Worm (Caenorhabditis elegans) whole organism, L3 larva: ENCODE results near the gene Y56A3A.6.

Experiments
- ZK546.5 ChIP-seq: sonication (generic microtip); optimal IDR thresholded peaks from 2 replicates; lab custom pipeline; 2017; ENCODE audit warnings: missing biosample characterization, missing genetic modification characterization
- ama-1 ChIP-seq: fragments of 150-350 bp; optimal IDR thresholded peaks from 2 replicates; lab custom pipeline; 2018
- egl-27 ChIP-seq: sonication (generic microtip); optimal IDR thresholded peaks from 4 replicates; lab custom pipeline; 2017; ENCODE audit warnings: missing biosample characterization, missing genetic modification reagents, missing genetic modification characterization
- elt-1 ChIP-seq: fragments of 150-350 bp; optimal IDR thresholded peaks from 2 replicates; lab custom pipeline; 2014; ENCODE audit warnings: missing biosample characterization, missing genetic modification characterization
- elt-3 ChIP-seq, 3 experiments: fragments of 150-350 bp in 1 of 3; sonication (generic microtip) in 2 of 3; optimal IDR thresholded peaks; 2 replicates in 2 of 3; 4 replicates in 1 of 3; lab custom pipeline; 2014 to 2017; ENCODE audit warnings: missing biosample characterization in 3 of 3, missing genetic modification characterization in 3 of 3
- fkh-10 ChIP-seq: sonication (generic microtip); optimal IDR thresholded peaks from 2 replicates; lab custom pipeline; 2017; ENCODE audit warnings: missing biosample characterization, missing genetic modification reagents, missing genetic modification characterization
- lin-15B ChIP-seq: fragments of 150-350 bp; optimal IDR thresholded peaks from 2 replicates; lab custom pipeline; 2014; ENCODE audit warnings: missing biosample characterization, missing genetic modification characterization
- nfya-1 ChIP-seq: sonication (generic microtip); optimal IDR thresholded peaks from 2 replicates; lab custom pipeline; 2017; ENCODE audit warnings: missing genetic modification characterization, mild to moderate bottlenecking, missing compliant biosample characterization, antibody characterized with exemption, moderate library complexity; ENCODE audit not compliant: insufficient read depth
- nhr-12 ChIP-seq: fragments of 150-350 bp; optimal IDR thresholded peaks from 2 replicates; lab custom pipeline; 2014; ENCODE audit warnings: missing biosample characterization, missing genetic modification characterization
- nhr-237 ChIP-seq: fragments of 150-350 bp; optimal IDR thresholded peaks from 2 replicates; lab custom pipeline; 2014; ENCODE audit warnings: missing biosample characterization, missing genetic modification characterization
- nhr-25 ChIP-seq: sonication (generic microtip); optimal IDR thresholded peaks from 2 replicates; lab custom pipeline; 2017; ENCODE audit warnings: missing biosample characterization, missing genetic modification characterization
- nhr-28 ChIP-seq: fragments of 150-350 bp; optimal IDR thresholded peaks from 2 replicates; lab custom pipeline; 2014; ENCODE audit warnings: missing biosample characterization, missing genetic modification characterization
- unc-62 ChIP-seq: fragments of 150-350 bp; sonication (generic microtip); optimal IDR thresholded peaks from 4 replicates; lab custom pipeline; 2014; ENCODE audit warnings: missing biosample characterization, missing genetic modification reagents, missing genetic modification characterization
- zag-1 ChIP-seq: fragments of 150-350 bp; optimal IDR thresholded peaks from 2 replicates; lab custom pipeline; 2014; ENCODE audit warnings: missing biosample characterization, missing genetic modification characterization

- TF ChIP-seq ama-1 (lab: Kevin White, UChicago) (no peak), zag-1 (tag; lab: Kevin White, UChicago) (no peak), elt-3 (tag; optimal IDR thresholded peaks at IDR 0.05; lab: Kevin White, UChicago) (no peak), nfya-1 (tag; lab: Kevin White, UChicago) (peak; percentile 99), nhr-237 (tag; lab: Kevin White, UChicago) (no peak), nhr-12 (tag; lab: Kevin White, UChicago) (no peak), lin-15B (tag; lab: Kevin White, UChicago) (no peak), ZK546.5 (no peak), unc-62 (GFP tag; lab: Kevin White, UChicago) (no peak), elt-1 (tag; lab: Kevin White, UChicago) (no peak), egl-27 (tag; lab: Kevin White, UChicago) (no peak), fkh-10 (GFP tag; lab: Kevin White, UChicago) (no peak), nhr-25 (tag; lab: Kevin White, UChicago) (no peak), nhr-28 (no peak)
Measured at ce11 chrIII:11829585-11830195, 48.9 kb downstream of the Y56A3A.6 start.
